Worm (Caenorhabditis elegans): Measurements from ENCODE around the gene C10G8.8.

- TF ChIP-seq lin-26 (GFP tag; IDR thresholded peaks at IDR 0.05), result no peak
- TF ChIP-seq nhr-80 (tag; optimal IDR thresholded peaks at IDR 0.05), result no peak
- no peak for TF ChIP-seq cebp-1 (GFP tag; IDR thresholded peaks at IDR 0.05)
- no peak for TF ChIP-seq cebp-1 (tag; optimal IDR thresholded peaks at IDR 0.05)
- TF ChIP-seq attf-3 (GFP tag; conservative IDR thresholded peaks at IDR 0.05), result no peak
- TF ChIP-seq die-1 (tag; optimal IDR thresholded peaks at IDR 0.05), result no peak
- no peak for TF ChIP-seq ama-1 (optimal IDR thresholded peaks at IDR 0.05)
- no peak for TF ChIP-seq ama-1 (GFP tag; optimal IDR thresholded peaks at IDR 0.05)
- no peak for TF ChIP-seq pbrm-1 (GFP tag; IDR thresholded peaks at IDR 0.05)
- no peak for TF ChIP-seq him-1 (tag; optimal IDR thresholded peaks at IDR 0.05)
- no peak for TF ChIP-seq nhr-27 (tag; optimal IDR thresholded peaks at IDR 0.05)
- no peak for TF ChIP-seq C06A6.2 (GFP tag; conservative IDR thresholded peaks at IDR 0.05)
- no peak for TF ChIP-seq F22D6.2 (tag; optimal IDR thresholded peaks at IDR 0.05)
- no peak for TF ChIP-seq attf-6 (GFP tag; IDR thresholded peaks at IDR 0.05)
- no peak for TF ChIP-seq nfya-1 (tag; optimal IDR thresholded peaks at IDR 0.05; ENCODE audit: borderline replicate concordance, insufficient read depth)
- TF ChIP-seq snpc-4 (GFP tag; optimal IDR thresholded peaks at IDR 0.05), result no peak
- no peak for TF ChIP-seq snpc-4 (tag; optimal IDR thresholded peaks at IDR 0.05)
Measured at ce11 chrV:5328314-5328713, at the start of gene C10G8.8.

All from whole organism, young adult.